Worm (Caenorhabditis elegans) whole organism, L4 larva: Measurements from ENCODE around the gene cey-4.
A peak's percentile ranks its signal among the peaks of the same experiment; 100 is the strongest.

Experiments used
- D1046.2 ChIP-seq: fragments of 200-800 bp; sonication (Bioruptor generic); IDR thresholded peaks from 2 replicates; pipeline ENCODE4 v1.3.6; 2022; ENCODE audit warnings: missing genetic modification characterization, missing compliant biosample characterization
- F49E8.2 ChIP-seq: sonication (generic microtip); optimal IDR thresholded peaks from 2 replicates; lab custom pipeline; 2016; ENCODE audit warnings: missing compliant biosample characterization, mild to moderate bottlenecking, missing genetic modification characterization, borderline replicate concordance
- T20F7.1 ChIP-seq: fragments of 200-800 bp; sonication (Bioruptor generic); optimal IDR thresholded peaks from 2 replicates; lab custom pipeline; 2018; ENCODE audit warnings: mild to moderate bottlenecking, missing genetic modification characterization, missing compliant biosample characterization
- Y105C5A.15 ChIP-seq: fragments of 200-800 bp; sonication (Bioruptor generic); IDR thresholded peaks from 2 replicates; pipeline ENCODE4 v1.3.6; 2022; ENCODE audit warnings: missing genetic modification characterization, missing compliant biosample characterization
- Y48G9A.11 ChIP-seq: fragments of 200-800 bp; sonication (Bioruptor generic); IDR thresholded peaks from 2 replicates; pipeline ENCODE4 v1.3.6; 2022; ENCODE audit warnings: missing genetic modification reagents, missing genetic modification characterization, missing compliant biosample characterization
- Y5F2A.4 ChIP-seq: fragments of 200-800 bp; sonication (Bioruptor generic); optimal IDR thresholded peaks from 2 replicates; lab custom pipeline; 2018; ENCODE audit warnings: mild to moderate bottlenecking, missing genetic modification characterization, missing compliant biosample characterization
- ZK337.2 ChIP-seq: fragments of 200-800 bp; sonication (Bioruptor generic); IDR thresholded peaks from 2 replicates; pipeline ENCODE4 v1.3.6; 2022; ENCODE audit warnings: missing genetic modification reagents, missing genetic modification characterization, missing compliant biosample characterization
- aha-1 ChIP-seq: fragments of 150-350 bp; peaks from one replicate; lab custom pipeline; 2014; ENCODE audit warnings: missing biosample characterization, missing genetic modification characterization
- aly-2 ChIP-seq: sonication (generic microtip); optimal IDR thresholded peaks from 2 replicates; lab custom pipeline; 2018; ENCODE audit warnings: missing biosample characterization, missing genetic modification characterization
- attf-4 ChIP-seq: sonication (generic microtip); optimal IDR thresholded peaks from 3 replicates; lab custom pipeline; 2017; ENCODE audit warnings: missing biosample characterization, missing genetic modification characterization
- ceh-28 ChIP-seq: fragments of 150-350 bp; optimal IDR thresholded peaks from 2 replicates; lab custom pipeline; 2014; ENCODE audit warnings: missing biosample characterization, missing genetic modification reagents, missing genetic modification characterization
- ceh-44 ChIP-seq: fragments of 200-800 bp; sonication (Bioruptor generic); IDR thresholded peaks from 2 replicates; pipeline ENCODE4 v1.3.6; 2022; ENCODE audit warnings: missing genetic modification reagents, missing genetic modification characterization, missing compliant biosample characterization
- ceh-62 ChIP-seq: sonication (generic microtip); optimal IDR thresholded peaks from 2 replicates; lab custom pipeline; 2017; ENCODE audit warnings: missing biosample characterization, missing genetic modification characterization
- dmd-6 ChIP-seq: fragments of 200-800 bp; sonication (Bioruptor generic); IDR thresholded peaks from 2 replicates; pipeline ENCODE4 v1.3.6; 2022; ENCODE audit warnings: missing genetic modification reagents, missing genetic modification characterization, missing compliant biosample characterization
- dmd-9 ChIP-seq: fragments of 200-800 bp; sonication (Bioruptor generic); IDR thresholded peaks from 2 replicates; pipeline ENCODE4 v1.3.6; 2022; ENCODE audit warnings: missing genetic modification reagents, missing genetic modification characterization, missing compliant biosample characterization
- egl-43 ChIP-seq: fragments of 200-800 bp; sonication (Bioruptor generic); IDR thresholded peaks from 2 replicates; pipeline ENCODE4 v1.3.6; 2022; ENCODE audit warnings: missing genetic modification reagents, missing genetic modification characterization, missing compliant biosample characterization
- hif-1 ChIP-seq, 2 experiments: sonication (generic microtip); optimal IDR thresholded peaks; 2 replicates each; lab custom pipeline; 2016 to 2017; ENCODE audit warnings: missing compliant biosample characterization in 2 of 2, missing genetic modification characterization in 2 of 2, missing genetic modification reagents in 2 of 2, missing genotype in 2 of 2, mild to moderate bottlenecking in 1 of 2
- hmg-1.1 ChIP-seq: fragments of 200-800 bp; sonication (Bioruptor generic); IDR thresholded peaks from 2 replicates; pipeline ENCODE4 v1.3.6; 2022; ENCODE audit warnings: missing genetic modification reagents, missing genetic modification characterization, missing compliant biosample characterization
- madf-5 ChIP-seq, 2 experiments: fragments of 200-800 bp; sonication (Bioruptor generic); IDR thresholded peaks; 2 replicates each; pipeline ENCODE4 v1.3.6; 2022; ENCODE audit warnings: missing compliant biosample characterization in 2 of 2, missing genetic modification characterization in 2 of 2
- mdt-29 ChIP-seq: fragments of 200-800 bp; sonication (Bioruptor generic); IDR thresholded peaks from 2 replicates; pipeline ENCODE4 v1.3.6; 2022; ENCODE audit warnings: missing genetic modification reagents, missing genetic modification characterization, missing compliant biosample characterization
- mes-2 ChIP-seq: sonication (generic microtip); optimal IDR thresholded peaks from 2 replicates; lab custom pipeline; 2016; ENCODE audit warnings: missing genotype, mild to moderate bottlenecking, missing genetic modification characterization, missing compliant biosample characterization; ENCODE audit not compliant: poor library complexity, severe bottlenecking
- nhr-111 ChIP-seq: fragments of 200-800 bp; sonication (Bioruptor generic); optimal IDR thresholded peaks from 2 replicates; lab custom pipeline; 2018; ENCODE audit warnings: mild to moderate bottlenecking, missing genetic modification characterization, missing compliant biosample characterization
- nhr-42 ChIP-seq: fragments of 200-800 bp; sonication (Bioruptor generic); IDR thresholded peaks from 2 replicates; pipeline ENCODE4 v1.3.6; 2022; ENCODE audit warnings: missing genetic modification characterization, missing compliant biosample characterization
- php-3 ChIP-seq: fragments of 200-800 bp; sonication (Bioruptor generic); IDR thresholded peaks from 2 replicates; pipeline ENCODE4 v1.3.6; 2022; ENCODE audit warnings: missing genetic modification reagents, missing genetic modification characterization, missing compliant biosample characterization
- saeg-2 ChIP-seq: fragments of 200-800 bp; sonication (Bioruptor generic); IDR thresholded peaks from 2 replicates; pipeline ENCODE4 v1.3.6; 2022; ENCODE audit warnings: missing genetic modification reagents, missing genetic modification characterization, missing compliant biosample characterization
- set-16 ChIP-seq: fragments of 200-800 bp; sonication (Bioruptor generic); IDR thresholded peaks from 2 replicates; pipeline ENCODE4 v1.3.6; 2022; ENCODE audit warnings: missing genetic modification reagents, missing genetic modification characterization, missing compliant biosample characterization
- spr-3 ChIP-seq: fragments of 200-800 bp; sonication (Bioruptor generic); optimal IDR thresholded peaks from 2 replicates; lab custom pipeline; 2018; ENCODE audit warnings: mild to moderate bottlenecking, missing genetic modification characterization, missing compliant biosample characterization
- tag-97 ChIP-seq: fragments of 200-800 bp; sonication (Bioruptor generic); IDR thresholded peaks from 2 replicates; pipeline ENCODE4 v1.3.6; 2022; ENCODE audit warnings: missing genetic modification characterization, missing compliant biosample characterization
- unc-130 ChIP-seq: sonication (generic microtip); optimal IDR thresholded peaks from 2 replicates; lab custom pipeline; 2016; ENCODE audit warnings: missing genetic modification reagents, missing genetic modification characterization, missing compliant biosample characterization
- unc-62 ChIP-seq, 3 experiments: fragments of 150-350 bp in 1 of 3; sonication (generic microtip); optimal IDR thresholded peaks in 2 of 3; peaks in 1 of 3; 1 replicate in 1 of 3; 2 replicates in 2 of 3; lab custom pipeline; 2014 to 2017; ENCODE audit warnings: missing biosample characterization in 3 of 3, missing genetic modification characterization in 3 of 3, missing genetic modification reagents in 3 of 3, missing genotype in 1 of 3
- vab-7 ChIP-seq: fragments of 200-800 bp; sonication (Bioruptor generic); IDR thresholded peaks from 2 replicates; pipeline ENCODE4 v1.3.6; 2022; ENCODE audit warnings: missing genetic modification reagents, missing genetic modification characterization, missing compliant biosample characterization
- zfp-2 ChIP-seq: sonication (generic microtip); optimal IDR thresholded peaks from 2 replicates; lab custom pipeline; 2016; ENCODE audit warnings: mild to moderate bottlenecking, missing genetic modification characterization, missing compliant biosample characterization

cey-4 gene

ce11 chrIII:10869595-10869994, 1.1 kb upstream of the cey-4 start:
- no peak for TF ChIP-seq attf-4 (tag; lab: Kevin White, UChicago)
- peak; percentile 52 for TF ChIP-seq aha-1 (tag; lab: Kevin White, UChicago)
- TF ChIP-seq, all 104 proteins: peak for 1

ce11 chrIII:10867086-10867485, 1.4 kb downstream of the cey-4 start:
- TF ChIP-seq set-16 (GFP tag; lab: Robert Waterston, UW): peak; percentile 91
- TF ChIP-seq egl-43: 0 out of 2 replicates have a peak, but pooled peaks have one; percentile 36
- TF ChIP-seq T20F7.1 (GFP tag; lab: Kevin White, UChicago): no peak
- TF ChIP-seq, all 104 proteins: peak for 2

- TF ChIP-seq ceh-28: peak; percentile 90
- TF ChIP-seq php-3 (GFP tag; lab: Robert Waterston, UW): no peak
- no peak for TF ChIP-seq nhr-111 (GFP tag; lab: Kevin White, UChicago)
- peak in 1 of 2 experiments; percentile 86 for TF ChIP-seq unc-62 (GFP tag; optimal IDR thresholded peaks at IDR 0.05 in 1 of 2; lab: Kevin White, UChicago)
- TF ChIP-seq unc-62 (tag; optimal IDR thresholded peaks at IDR 0.05; lab: Kevin White, UChicago): no peak
- TF ChIP-seq, all 104 proteins: peak for 2
These were observed 7.1 kb downstream of the cey-4 start for ce11 chrIII:10861375-10861774.

ce11 chrIII:10857984-10858383, 10.5 kb downstream of the cey-4 start, which contains the start of gene oxi-1:
Gene oxi-1, plus strand, starts transcription at chrIII:10858284.
- TF ChIP-seq Y105C5A.15 (GFP tag; lab: Robert Waterston, UW) (no peak), spr-3 (no peak), ceh-62 (tag; lab: Kevin White, UChicago) (no peak), F49E8.2 (no peak), Y5F2A.4 (GFP tag; lab: Kevin White, UChicago) (no peak)

- peak; percentile 22; the same call in 1 of the 2 replicates for TF ChIP-seq dmd-6 (GFP tag; lab: Robert Waterston, UW)
- TF ChIP-seq hif-1 (tag; optimal IDR thresholded peaks at IDR 0.05; lab: Kevin White, UChicago): peak in 1 of 2 experiments; percentile 72
- no peak for TF ChIP-seq php-3 (GFP tag; lab: Robert Waterston, UW)
- no peak for TF ChIP-seq zfp-2 (tag; lab: Kevin White, UChicago)
- 0 out of 2 replicates have a peak, but pooled peaks have one; percentile 57 for TF ChIP-seq tag-97 (GFP tag; lab: Robert Waterston, UW)
- TF ChIP-seq dmd-9 (GFP tag; lab: Robert Waterston, UW): peak; percentile 65; the same call in 1 of the 2 replicates
- no peak for TF ChIP-seq aly-2 (tag; lab: Kevin White, UChicago)
- 0 out of 4 replicates have a peak, but pooled peaks of 1 of the 2 experiments have one; percentile 35 for TF ChIP-seq madf-5 (GFP tag; IDR thresholded peaks at IDR 0.05; lab: Robert Waterston, UW)
- peak; percentile 90 for TF ChIP-seq mes-2
- no peak for TF ChIP-seq saeg-2
- peak; percentile 57; the same call in 1 of the 2 replicates for TF ChIP-seq ZK337.2 (GFP tag; lab: Robert Waterston, UW)
- peak; percentile 51; the same call in 1 of the 2 replicates for TF ChIP-seq Y48G9A.11 (GFP tag; lab: Robert Waterston, UW)
- 0 out of 2 replicates have a peak, but pooled peaks have one; percentile 29 for TF ChIP-seq mdt-29
- peak; percentile 78 for TF ChIP-seq ceh-44 (GFP tag; lab: Robert Waterston, UW)
- peak; percentile 77 for TF ChIP-seq unc-130 (GFP tag; lab: Kevin White, UChicago)
- TF ChIP-seq vab-7 (GFP tag; lab: Robert Waterston, UW): 0 out of 2 replicates have a peak, but pooled peaks have one; percentile 55
- TF ChIP-seq hmg-1.1: 0 out of 2 replicates have a peak, but pooled peaks have one; percentile 20
- TF ChIP-seq nhr-42 (GFP tag; lab: Robert Waterston, UW): 0 out of 2 replicates have a peak, but pooled peaks have one; percentile 52
- 0 out of 2 replicates have a peak, but pooled peaks have one; percentile 56 for TF ChIP-seq D1046.2 (GFP tag; lab: Robert Waterston, UW)
- TF ChIP-seq, all 104 proteins: peak for 15
These were observed 11.7 kb downstream of the cey-4 start for ce11 chrIII:10856830-10857229.
